Fruit fly (Drosophila melanogaster) whole organism, pupa: Measurements from ENCODE around the gene Tsp3A.
A peak's percentile ranks its signal among the peaks of the same experiment; 100 is the strongest.

Experiments
- CG10348 ChIP-seq: fragments of 200-800 bp; sonication (Bioruptor generic); IDR thresholded peaks from 2 replicates; pipeline ENCODE4 v1.3.6; 2022; ENCODE audit warnings: missing biosample characterization, missing genetic modification characterization
- CG12605 ChIP-seq: fragments of 200-800 bp; sonication (Bioruptor generic); IDR thresholded peaks from 2 replicates; pipeline ENCODE4 v1.3.6; 2022; ENCODE audit warnings: missing biosample characterization, missing genetic modification characterization
- CG13204 ChIP-seq: fragments of 200-800 bp; sonication (Bioruptor generic); optimal IDR thresholded peaks from 2 replicates; lab custom pipeline; 2018; ENCODE audit warnings: missing biosample characterization, mild to moderate bottlenecking, missing genetic modification characterization, moderate library complexity
- CG14655 ChIP-seq: fragments of 200-800 bp; sonication (Bioruptor generic); optimal IDR thresholded peaks from 3 replicates; lab custom pipeline; 2017; ENCODE audit warnings: mild to moderate bottlenecking, missing biosample characterization, missing genetic modification reagents, missing genetic modification characterization
- CG15710 ChIP-seq: fragments of 200-800 bp; sonication (Bioruptor generic); optimal IDR thresholded peaks from 2 replicates; lab custom pipeline; 2018; ENCODE audit warnings: missing biosample characterization, mild to moderate bottlenecking, missing genetic modification characterization, moderate library complexity
- CG17806 ChIP-seq: fragments of 200-800 bp; sonication (Bioruptor generic); optimal IDR thresholded peaks from 2 replicates; lab custom pipeline; 2018; ENCODE audit warnings: missing biosample characterization, mild to moderate bottlenecking, missing genetic modification characterization, moderate library complexity
- CG32121 ChIP-seq: fragments of 200-800 bp; sonication (Bioruptor generic); IDR thresholded peaks from 2 replicates; pipeline ENCODE4 v1.3.6; 2022; ENCODE audit warnings: missing biosample characterization, missing genetic modification characterization
- CG34367 ChIP-seq: fragments of 200-800 bp; sonication (Bioruptor generic); optimal IDR thresholded peaks from 2 replicates; lab custom pipeline; 2018; ENCODE audit warnings: missing biosample characterization, mild to moderate bottlenecking, missing genetic modification characterization
- CG4496 ChIP-seq: fragments of 200-800 bp; sonication (Bioruptor generic); IDR thresholded peaks from 3 replicates; pipeline ENCODE4 v1.3.6; 2022; ENCODE audit warnings: missing biosample characterization, missing genetic modification characterization
- CG8159 ChIP-seq: fragments of 200-800 bp; sonication (Bioruptor generic); optimal IDR thresholded peaks from 3 replicates; lab custom pipeline; 2018; ENCODE audit warnings: missing biosample characterization, mild to moderate bottlenecking, missing genetic modification characterization, moderate library complexity
- CG8301 ChIP-seq: fragments of 200-800 bp; sonication (Bioruptor generic); optimal IDR thresholded peaks from 2 replicates; lab custom pipeline; 2018; ENCODE audit warnings: missing biosample characterization, mild to moderate bottlenecking, missing genetic modification characterization
- CG9948 ChIP-seq: fragments of 200-800 bp; sonication (Bioruptor generic); optimal IDR thresholded peaks from 2 replicates; lab custom pipeline; 2018; ENCODE audit warnings: missing biosample characterization, mild to moderate bottlenecking, missing genetic modification characterization, moderate library complexity
- D1 ChIP-seq: fragments of 200-800 bp; sonication (Bioruptor generic); optimal IDR thresholded peaks from 2 replicates; lab custom pipeline; 2018; ENCODE audit warnings: missing biosample characterization, mild to moderate bottlenecking, missing genetic modification characterization, moderate library complexity
- EcR ChIP-seq: fragments of 200-800 bp; sonication (Bioruptor generic); optimal IDR thresholded peaks from 3 replicates; lab custom pipeline; 2019; ENCODE audit warnings: missing biosample characterization, missing genetic modification characterization, mild to moderate bottlenecking, moderate library complexity, missing genetic modification reagents
- Ets98B ChIP-seq: fragments of 200-800 bp; sonication (Bioruptor generic); IDR thresholded peaks from 2 replicates; pipeline ENCODE4 v1.3.6; 2022; ENCODE audit warnings: missing biosample characterization, missing genetic modification characterization
- Pif1A ChIP-seq: fragments of 200-800 bp; sonication (Bioruptor generic); optimal IDR thresholded peaks from 3 replicates; lab custom pipeline; 2016; ENCODE audit warnings: missing biosample characterization, missing genetic modification characterization
- Pif1B ChIP-seq: fragments of 200-800 bp; sonication (Bioruptor generic); optimal IDR thresholded peaks from 3 replicates; lab custom pipeline; 2016; ENCODE audit warnings: missing biosample characterization, missing genetic modification characterization
- Snoo ChIP-seq: fragments of 200-800 bp; sonication (Bioruptor generic); optimal IDR thresholded peaks from 3 replicates; lab custom pipeline; 2017; ENCODE audit warnings: missing biosample characterization, mild to moderate bottlenecking, missing genetic modification characterization, inconsistent platforms
- fd96Ca ChIP-seq: fragments of 200-800 bp; sonication (Bioruptor generic); IDR thresholded peaks from 3 replicates; pipeline ENCODE4 v1.3.6; 2022; ENCODE audit warnings: missing biosample characterization, missing genetic modification characterization
- gl ChIP-seq: fragments of 200-800 bp; sonication (Bioruptor generic); optimal IDR thresholded peaks from 2 replicates; lab custom pipeline; 2018; ENCODE audit warnings: missing biosample characterization, mild to moderate bottlenecking, missing genetic modification characterization
- rn ChIP-seq: fragments of 200-800 bp; sonication (Bioruptor generic); IDR thresholded peaks from 2 replicates; pipeline ENCODE4 v1.3.6; 2022; ENCODE audit warnings: missing biosample characterization, missing genetic modification characterization

Gene Tsp3A

DNA sequence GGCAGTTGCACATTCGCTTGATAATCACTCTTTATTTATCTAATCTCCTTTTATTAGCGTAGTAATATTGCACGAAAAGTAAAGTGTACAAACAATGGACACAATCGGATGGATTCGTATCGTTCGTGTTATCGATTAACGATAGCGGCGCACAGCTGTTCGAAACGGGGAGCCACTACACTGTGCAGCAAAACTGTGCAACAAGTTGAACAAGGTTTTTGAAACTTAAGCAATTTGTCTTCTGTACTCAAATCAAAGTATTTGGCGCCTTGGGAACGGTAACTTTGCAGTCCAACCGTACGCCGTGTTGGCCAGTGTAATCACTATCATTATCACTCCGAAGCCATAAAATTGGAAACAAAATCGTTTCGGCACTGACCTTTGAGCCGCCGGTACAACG is at the start of gene Tsp3A, which contains the start of gene Seipin:
TSS of gene Tsp3A (minus strand) at position 88 of the 400 bp plus-strand sequence.
TSS of gene Seipin (plus strand) at position 149 of the 400 bp plus-strand sequence.
- peak; percentile 75 for TF ChIP-seq CG8159 (tag; lab: Kevin White, UChicago)
- peak; percentile 54 for TF ChIP-seq CG13204 (GFP tag; lab: Kevin White, UChicago)
- TF ChIP-seq Ets98B: peak; percentile 90
- TF ChIP-seq CG4496: peak; percentile 96
- TF ChIP-seq Snoo: peak; percentile 79
- TF ChIP-seq rn (GFP tag; lab: Robert Waterston, UW): 0 out of 2 replicates have a peak, but pooled peaks have one; percentile 32
- peak; percentile 16 for TF ChIP-seq EcR (GFP tag; lab: Kevin White, UChicago)
- TF ChIP-seq Pif1A (GFP tag; lab: Kevin White, UChicago): no peak
- peak; percentile 89 for TF ChIP-seq gl (tag; lab: Kevin White, UChicago)
- peak; percentile 90 for TF ChIP-seq CG12605 (GFP tag; lab: Robert Waterston, UW)
- TF ChIP-seq fd96Ca (GFP tag; lab: Robert Waterston, UW): peak; percentile 93
- peak; percentile 72 for TF ChIP-seq CG15710 (tag; lab: Kevin White, UChicago)
- TF ChIP-seq D1: no peak
- TF ChIP-seq Pif1B (GFP tag; lab: Kevin White, UChicago): peak; percentile 87
- TF ChIP-seq CG17806: peak; percentile 78
- TF ChIP-seq CG9948 (tag; lab: Kevin White, UChicago): peak; percentile 57
- peak; percentile 83 for TF ChIP-seq CG32121 (GFP tag; lab: Robert Waterston, UW)
- no peak for TF ChIP-seq CG14655 (GFP tag; lab: Kevin White, UChicago)
- TF ChIP-seq CG34367 (tag; lab: Kevin White, UChicago): peak; percentile 67
- 0 out of 2 replicates have a peak, but pooled peaks have one; percentile 28 for TF ChIP-seq CG10348 (GFP tag; lab: Robert Waterston, UW)
- TF ChIP-seq CG8301 (tag; lab: Kevin White, UChicago): peak; percentile 86

DNA sequence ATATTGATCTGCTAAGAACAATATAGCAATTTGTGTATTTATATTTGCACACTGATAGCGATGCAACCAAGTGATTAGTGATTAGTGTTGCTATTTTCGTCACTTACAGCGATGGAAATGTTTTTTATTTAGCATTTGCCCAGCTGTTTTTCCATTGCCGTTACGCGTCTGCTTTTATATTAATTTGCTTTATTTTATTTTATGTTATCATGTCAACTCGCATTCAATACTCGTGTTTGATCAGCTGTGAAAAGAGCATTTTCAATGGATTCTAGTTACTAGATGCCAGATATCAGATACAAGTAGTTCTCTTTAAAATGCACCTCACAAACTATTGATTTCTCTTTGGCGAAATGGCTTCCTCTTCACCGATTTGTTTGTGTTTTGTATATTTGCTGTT is 43.9 kb upstream of the Tsp3A start:
- TF ChIP-seq Snoo (no peak), Pif1A (GFP tag; lab: Kevin White, UChicago) (no peak), CG15710 (tag; lab: Kevin White, UChicago) (no peak), Ets98B (no peak), CG17806 (no peak), gl (tag; lab: Kevin White, UChicago) (no peak)
- TF ChIP-seq, all 21 proteins: peak for 0

DNA sequence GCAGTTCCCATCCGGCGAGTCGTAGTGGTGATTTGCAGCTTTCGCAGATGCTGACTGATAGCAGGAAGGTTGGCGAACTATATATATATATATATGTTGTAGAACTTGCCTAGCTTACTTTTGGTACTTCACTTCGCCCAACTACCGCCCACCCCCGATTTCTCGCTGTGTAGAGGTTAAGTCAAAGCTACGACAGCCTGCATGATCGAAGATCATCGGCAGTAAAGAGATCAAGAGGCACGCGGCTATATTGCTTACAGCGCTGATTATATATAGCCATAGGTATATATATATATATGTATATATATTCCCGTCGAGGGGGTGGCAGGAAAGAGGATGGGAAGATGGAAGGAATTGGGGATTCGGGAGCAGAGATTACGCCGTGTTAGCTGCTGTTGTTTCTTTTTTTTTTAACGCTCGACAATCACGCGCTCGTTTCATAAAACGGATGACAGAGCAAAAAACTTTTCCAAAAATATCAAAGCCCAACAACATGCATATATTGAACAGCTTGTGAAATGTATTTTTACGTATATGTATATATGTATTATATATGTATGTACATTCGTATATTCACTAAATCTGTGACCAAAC is 43.1 kb upstream of the Tsp3A start:
- TF ChIP-seq CG8301 (tag; lab: Kevin White, UChicago) (no peak), rn (GFP tag; lab: Robert Waterston, UW) (no peak), CG8159 (tag; lab: Kevin White, UChicago) (no peak), CG4496 (no peak), Pif1A (GFP tag; lab: Kevin White, UChicago) (no peak), CG9948 (tag; lab: Kevin White, UChicago) (no peak), CG14655 (GFP tag; lab: Kevin White, UChicago) (no peak), fd96Ca (GFP tag; lab: Robert Waterston, UW) (no peak), D1 (no peak), CG32121 (GFP tag; lab: Robert Waterston, UW) (no peak), Pif1B (GFP tag; lab: Kevin White, UChicago) (no peak), gl (tag; lab: Kevin White, UChicago) (no peak), CG13204 (GFP tag; lab: Kevin White, UChicago) (no peak), CG10348 (GFP tag; lab: Robert Waterston, UW) (no peak), CG34367 (tag; lab: Kevin White, UChicago) (no peak), CG17806 (no peak)

DNA sequence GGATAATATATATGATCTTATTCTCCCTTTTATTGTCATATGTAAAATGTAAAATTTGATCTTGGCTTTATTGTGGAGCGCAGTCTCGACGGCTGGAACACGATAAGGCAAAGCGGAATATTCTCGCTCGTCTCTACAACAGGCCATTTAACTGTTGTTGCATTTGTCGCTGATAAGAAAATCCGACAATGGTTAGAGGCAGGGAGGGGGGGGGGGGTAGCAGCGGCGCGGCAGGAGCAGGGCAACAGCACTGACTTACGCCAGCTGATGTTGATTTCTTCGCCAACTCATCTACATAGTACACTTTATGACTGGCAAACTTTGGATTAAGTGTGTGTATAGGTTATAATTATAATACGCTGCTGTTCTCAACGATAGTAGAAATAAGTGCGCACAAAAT is 42.2 kb upstream of the Tsp3A start:
- TF ChIP-seq EcR (GFP tag; lab: Kevin White, UChicago) (peak; percentile 66), CG32121 (GFP tag; lab: Robert Waterston, UW) (no peak), Ets98B (0 out of 2 replicates have a peak, but pooled peaks have one; percentile 11), CG13204 (GFP tag; lab: Kevin White, UChicago) (no peak)

DNA sequence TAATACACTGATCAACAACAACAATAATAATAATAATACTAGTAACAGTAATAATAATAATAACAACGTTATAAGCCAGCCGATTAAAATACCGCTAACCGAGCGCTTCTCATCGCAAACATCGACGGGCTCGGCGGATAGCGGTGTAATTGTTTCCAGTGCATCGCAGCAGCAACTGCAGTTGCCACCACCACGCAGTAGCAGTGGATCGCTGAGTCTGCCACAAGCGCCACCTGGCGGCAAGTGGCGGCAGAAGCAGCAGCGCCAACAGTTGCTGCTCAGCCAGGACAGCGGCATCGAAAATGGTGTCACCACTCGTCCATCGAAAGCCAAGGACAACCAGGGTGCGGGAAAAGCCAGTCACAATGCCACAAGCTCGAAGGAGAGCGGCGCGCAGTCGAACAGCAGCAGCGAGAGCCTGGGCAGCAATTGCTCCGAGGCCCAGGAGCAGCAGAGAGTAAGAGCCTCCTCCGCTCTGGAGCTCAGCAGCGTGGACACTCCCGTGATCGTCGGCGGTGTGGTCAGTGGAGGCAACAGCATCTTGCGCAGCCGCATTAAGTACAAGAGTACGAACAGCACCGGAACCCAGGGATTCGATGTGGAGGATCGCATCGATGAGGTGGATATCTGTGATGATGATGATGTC is 40.0 kb upstream of the Tsp3A start:
- TF ChIP-seq Ets98B (peak; percentile 48), CG10348 (GFP tag; lab: Robert Waterston, UW) (no peak), CG15710 (tag; lab: Kevin White, UChicago) (no peak), CG17806 (peak; percentile 21), CG4496 (0 out of 3 replicates have a peak, but pooled peaks have one; percentile 54), CG12605 (GFP tag; lab: Robert Waterston, UW) (0 out of 2 replicates have a peak, but pooled peaks have one; percentile 22), CG14655 (GFP tag; lab: Kevin White, UChicago) (peak; percentile 54), CG32121 (GFP tag; lab: Robert Waterston, UW) (no peak), Pif1B (GFP tag; lab: Kevin White, UChicago) (peak; percentile 13), CG8159 (tag; lab: Kevin White, UChicago) (no peak), EcR (GFP tag; lab: Kevin White, UChicago) (no peak), CG34367 (tag; lab: Kevin White, UChicago) (no peak), CG9948 (tag; lab: Kevin White, UChicago) (peak; percentile 16), CG13204 (GFP tag; lab: Kevin White, UChicago) (peak; percentile 16), Snoo (peak; percentile 16), fd96Ca (GFP tag; lab: Robert Waterston, UW) (peak; percentile 49; the same call in 1 of the 3 replicates), Pif1A (GFP tag; lab: Kevin White, UChicago) (no peak), CG8301 (tag; lab: Kevin White, UChicago) (peak; percentile 35), gl (tag; lab: Kevin White, UChicago) (no peak), rn (GFP tag; lab: Robert Waterston, UW) (0 out of 2 replicates have a peak, but pooled peaks have one; percentile 8), D1 (no peak)
